Fruit fly (Drosophila melanogaster): ENCODE data around the gene HDAC4.

DNA sequence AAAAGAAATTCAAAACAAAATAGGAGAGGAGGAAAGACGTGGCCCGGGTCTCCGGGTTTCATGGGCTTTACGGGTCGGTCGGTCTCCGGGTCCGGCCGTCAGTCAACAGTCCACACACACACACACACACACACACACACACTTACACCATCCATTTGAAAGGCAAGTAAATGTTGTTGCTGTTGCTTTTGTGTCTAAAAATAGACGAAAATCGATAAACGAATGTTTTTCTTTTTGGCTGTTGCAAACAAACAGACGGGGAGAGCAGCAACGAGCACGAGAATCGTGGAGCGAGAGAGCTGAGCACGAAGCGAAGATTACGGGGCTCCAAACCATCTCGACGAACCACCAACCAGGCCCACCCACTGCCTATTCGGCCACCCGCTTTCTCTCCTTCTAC is 5.2 kb downstream of the HDAC4 start:
- TF ChIP-seq br (GFP tag; optimal IDR thresholded peaks at IDR 0.05) (no peak), pan (optimal IDR thresholded peaks at IDR 0.05) (no peak)
